Fruit fly (Drosophila melanogaster): Measurements from ENCODE around the gene CG18266.

dm6 chr2L:5569503-5569902 is 27.1 kb upstream of the CG18266 start:
- no peak for TF ChIP-seq kay (GFP tag; ENCODE audit: borderline replicate concordance)
- no peak for TF ChIP-seq tj (GFP tag; optimal IDR thresholded peaks at IDR 0.05)
- TF ChIP-seq Crg-1 (GFP tag; optimal IDR thresholded peaks at IDR 0.05), result no peak
- TF ChIP-seq CG7045 (GFP tag; optimal IDR thresholded peaks at IDR 0.05), result no peak
- no peak for TF ChIP-seq Mnt (GFP tag; optimal IDR thresholded peaks at IDR 0.05)
- no peak for TF ChIP-seq toe (GFP tag; optimal IDR thresholded peaks at IDR 0.05)
- no peak for TF ChIP-seq CG1620 (GFP tag; optimal IDR thresholded peaks at IDR 0.05)
- TF ChIP-seq cic (GFP tag; optimal IDR thresholded peaks at IDR 0.05), result no peak
- TF ChIP-seq CG33017 (tag; optimal IDR thresholded peaks at IDR 0.05), result no peak
- no peak for TF ChIP-seq bab1 (GFP tag; optimal IDR thresholded peaks at IDR 0.05)
- TF ChIP-seq ovo (GFP tag; optimal IDR thresholded peaks at IDR 0.05), result no peak
